Worm (Caenorhabditis elegans): ENCODE data around the gene swsn-4.

ce11 chrIV:11118837-11119491 lies 6.9 kb upstream of the swsn-4 start, which contains the start of the genes imp-2 and enpl-1:
- TF ChIP-seq Y67H2A.10 (GFP tag; conservative IDR thresholded peaks at IDR 0.05) (0 out of 2 replicates have a peak, but pooled peaks have one; percentile 48), nfya-2 (GFP tag; IDR thresholded peaks at IDR 0.05) (no peak), repo-1 (tag; optimal IDR thresholded peaks at IDR 0.05) (no peak), madf-6 (GFP tag; IDR thresholded peaks at IDR 0.05) (peak; percentile 60; the same call in 1 of the 2 replicates), sea-2 (GFP tag; IDR thresholded peaks at IDR 0.05) (no peak), ets-4 (GFP tag; optimal IDR thresholded peaks at IDR 0.05) (peak; percentile 80), lin-26 (GFP tag; IDR thresholded peaks at IDR 0.05) (peak; percentile 66; the same call in 1 of the 2 replicates), nhr-80 (tag; optimal IDR thresholded peaks at IDR 0.05) (peak; percentile 96), athp-1 (tag; optimal IDR thresholded peaks at IDR 0.05) (peak; percentile 22), snpc-1.3 (tag; optimal IDR thresholded peaks at IDR 0.05; ENCODE audit: insufficient read depth) (peak; percentile 3), gei-17 (GFP tag; optimal IDR thresholded peaks at IDR 0.05) (peak; percentile 46), ama-1 (optimal IDR thresholded peaks at IDR 0.05) (no peak), ama-1 (GFP tag; optimal IDR thresholded peaks at IDR 0.05) (peak in 1 of 2 experiments; percentile 41)
